Fruit fly (Drosophila melanogaster) whole organism, embryonic: ENCODE measurements around the gene Jarid2.
A peak's percentile ranks its signal among the peaks of the same experiment; 100 is the strongest.

Source experiments
- Ada2b ChIP-seq: fragments of 200-800 bp; sonication (Bioruptor generic); IDR thresholded peaks from 2 replicates; pipeline ENCODE4 v1.3.6; 2022; ENCODE audit warnings: missing biosample characterization, missing genetic modification characterization
- B-H1 ChIP-seq: fragments of 200-800 bp; sonication (Bioruptor generic); IDR thresholded peaks from 3 replicates; pipeline ENCODE4 v1.3.6; 2022; ENCODE audit warnings: missing biosample characterization, missing genetic modification characterization
- B-H2 ChIP-seq: fragments of 200-800 bp; sonication (Bioruptor generic); optimal IDR thresholded peaks from 2 replicates; lab custom pipeline; 2018; ENCODE audit warnings: missing biosample characterization, mild to moderate bottlenecking, missing genetic modification characterization
- Bdp1 ChIP-seq: fragments of 200-800 bp; sonication (Bioruptor generic); optimal IDR thresholded peaks from 3 replicates; lab custom pipeline; 2016; ENCODE audit warnings: missing biosample characterization, missing genetic modification characterization
- CG10147 ChIP-seq: fragments of 200-800 bp; sonication (Bioruptor generic); optimal IDR thresholded peaks from 2 replicates; lab custom pipeline; 2019; ENCODE audit warnings: missing biosample characterization, mild to moderate bottlenecking, missing genetic modification characterization, moderate library complexity
- CG11695 ChIP-seq: fragments of 200-800 bp; sonication (Bioruptor generic); IDR thresholded peaks from 3 replicates; pipeline ENCODE4 v1.3.6; 2022; ENCODE audit warnings: missing biosample characterization, missing genetic modification characterization
- CG12769 ChIP-seq: fragments of 200-800 bp; sonication (Bioruptor generic); optimal IDR thresholded peaks from 2 replicates; lab custom pipeline; 2019; ENCODE audit warnings: missing biosample characterization, mild to moderate bottlenecking, missing genetic modification characterization, moderate library complexity
- CG15514 ChIP-seq: fragments of 200-800 bp; sonication (Bioruptor generic); optimal IDR thresholded peaks from 3 replicates; lab custom pipeline; 2017; ENCODE audit warnings: missing biosample characterization, missing genetic modification characterization, mild to moderate bottlenecking, moderate library complexity, missing genetic modification reagents
- CG18476 ChIP-seq: fragments of 200-800 bp; sonication (Bioruptor generic); optimal IDR thresholded peaks from 2 replicates; lab custom pipeline; 2016; ENCODE audit warnings: missing biosample characterization, mild to moderate bottlenecking, missing genetic modification characterization
- CG2199 ChIP-seq: fragments of 200-800 bp; sonication (Bioruptor generic); IDR thresholded peaks from 3 replicates; pipeline ENCODE4 v1.3.6; 2022; ENCODE audit warnings: missing biosample characterization, missing genetic modification characterization
- CG2202 ChIP-seq: fragments of 200-800 bp; sonication (Bioruptor generic); optimal IDR thresholded peaks from 2 replicates; lab custom pipeline; 2018; ENCODE audit warnings: missing biosample characterization, mild to moderate bottlenecking, missing genetic modification characterization
- CG31441 ChIP-seq: fragments of 200-800 bp; sonication (Bioruptor generic); IDR thresholded peaks from 2 replicates; pipeline ENCODE4 v1.3.6; 2022; ENCODE audit warnings: missing biosample characterization, missing genetic modification characterization
- CG4424 ChIP-seq: fragments of 200-800 bp; sonication (Bioruptor generic); optimal IDR thresholded peaks from 3 replicates; lab custom pipeline; 2016; ENCODE audit warnings: missing biosample characterization, missing genetic modification characterization
- CG6683 ChIP-seq: fragments of 200-800 bp; sonication (Bioruptor generic); optimal IDR thresholded peaks from 2 replicates; lab custom pipeline; 2017; ENCODE audit warnings: missing biosample characterization, mild to moderate bottlenecking, missing genetic modification characterization, missing genetic modification reagents
- CG6791 ChIP-seq: fragments of 200-800 bp; sonication (Bioruptor generic); IDR thresholded peaks from 3 replicates; pipeline ENCODE4 v1.3.6; 2022; ENCODE audit warnings: missing biosample characterization, missing genetic modification characterization; ENCODE audit not compliant: partially characterized antibody
- CG7556 ChIP-seq: fragments of 200-800 bp; sonication (Bioruptor generic); optimal IDR thresholded peaks from 2 replicates; lab custom pipeline; 2017; ENCODE audit warnings: missing biosample characterization, mild to moderate bottlenecking, missing genetic modification characterization
- CG8765 ChIP-seq: fragments of 200-800 bp; sonication (Bioruptor generic); IDR thresholded peaks from 2 replicates; pipeline ENCODE4 v1.3.6; 2022; ENCODE audit warnings: missing biosample characterization, missing genetic modification characterization
- CG9797 ChIP-seq: fragments of 200-800 bp; sonication (Bioruptor generic); optimal IDR thresholded peaks from 3 replicates; lab custom pipeline; 2018; ENCODE audit warnings: missing biosample characterization, mild to moderate bottlenecking, missing genetic modification characterization
- Doc3 ChIP-seq: fragments of 200-800 bp; sonication (Bioruptor generic); IDR thresholded peaks from 3 replicates; pipeline ENCODE4 v1.3.6; 2022; ENCODE audit warnings: missing biosample characterization, missing genetic modification characterization; ENCODE audit not compliant: partially characterized antibody
- E2f2 ChIP-seq: fragments of 200-800 bp; sonication (Bioruptor generic); IDR thresholded peaks from 2 replicates; pipeline ENCODE4 v1.3.6; 2022; ENCODE audit warnings: missing biosample characterization, missing genetic modification characterization
- MESR4 ChIP-seq: fragments of 200-800 bp; sonication (Bioruptor generic); optimal IDR thresholded peaks from 2 replicates; lab custom pipeline; 2018; ENCODE audit warnings: missing biosample characterization, mild to moderate bottlenecking, missing genetic modification characterization, moderate library complexity
- NC2α ChIP-seq: fragments of 200-800 bp; sonication (Bioruptor generic); optimal IDR thresholded peaks from 2 replicates; lab custom pipeline; 2016; ENCODE audit warnings: missing biosample characterization, missing genetic modification characterization
- Spps ChIP-seq: fragments of 200-800 bp; sonication (Bioruptor generic); optimal IDR thresholded peaks from 2 replicates; lab custom pipeline; 2018; ENCODE audit warnings: missing biosample characterization, mild to moderate bottlenecking, missing genetic modification characterization
- Sry-β ChIP-seq: fragments of 200-800 bp; sonication (Bioruptor generic); optimal IDR thresholded peaks from 2 replicates; lab custom pipeline; 2018; ENCODE audit warnings: missing biosample characterization, mild to moderate bottlenecking, missing genetic modification characterization, moderate library complexity
- ac ChIP-seq: fragments of 200-800 bp; sonication (Bioruptor generic); optimal IDR thresholded peaks from 3 replicates; lab custom pipeline; 2017; ENCODE audit warnings: missing biosample characterization, mild to moderate bottlenecking, missing genetic modification characterization
- aop ChIP-seq: fragments of 200-800 bp; sonication (Bioruptor generic); IDR thresholded peaks from 2 replicates; pipeline ENCODE4 v1.3.6; 2022; ENCODE audit warnings: missing biosample characterization, missing genetic modification characterization
- cg ChIP-seq: fragments of 200-800 bp; sonication (Bioruptor generic); optimal IDR thresholded peaks from 3 replicates; lab custom pipeline; 2019; ENCODE audit warnings: missing biosample characterization, mild to moderate bottlenecking, missing genetic modification characterization, moderate library complexity
- dimm ChIP-seq: fragments of 200-800 bp; sonication (Bioruptor generic); IDR thresholded peaks from 2 replicates; pipeline ENCODE4 v1.3.6; 2022; ENCODE audit warnings: missing biosample characterization, missing genetic modification characterization
- dm ChIP-seq: fragments of 200-800 bp; sonication (Bioruptor generic); optimal IDR thresholded peaks from 3 replicates; lab custom pipeline; 2016; ENCODE audit warnings: missing biosample characterization, missing genetic modification characterization
- dmrt11E ChIP-seq: fragments of 200-800 bp; sonication (Bioruptor generic); optimal IDR thresholded peaks from 3 replicates; lab custom pipeline; 2018; ENCODE audit warnings: missing biosample characterization, mild to moderate bottlenecking, missing genetic modification characterization, moderate library complexity
- gfzf ChIP-seq: fragments of 200-800 bp; sonication (Bioruptor generic); optimal IDR thresholded peaks from 2 replicates; lab custom pipeline; 2016; ENCODE audit warnings: missing biosample characterization, mild to moderate bottlenecking, missing genetic modification characterization, moderate library complexity
- inv ChIP-seq: fragments of 200-800 bp; sonication (Bioruptor generic); IDR thresholded peaks from 2 replicates; pipeline ENCODE4 v1.3.6; 2022; ENCODE audit warnings: missing biosample characterization, missing genetic modification characterization; ENCODE audit not compliant: partially characterized antibody
- jigr1 ChIP-seq: fragments of 200-800 bp; sonication (Bioruptor generic); IDR thresholded peaks from 3 replicates; pipeline ENCODE4 v1.3.6; 2022; ENCODE audit warnings: missing biosample characterization, missing genetic modification characterization
- lilli ChIP-seq: fragments of 200-800 bp; sonication (Bioruptor generic); optimal IDR thresholded peaks from 3 replicates; lab custom pipeline; 2016; ENCODE audit warnings: missing biosample characterization, missing genetic modification characterization
- mam ChIP-seq: fragments of 200-800 bp; sonication (Bioruptor generic); optimal IDR thresholded peaks from 3 replicates; lab custom pipeline; 2016; ENCODE audit warnings: missing biosample characterization, missing genetic modification characterization
- nmo ChIP-seq: fragments of 200-800 bp; sonication (Bioruptor generic); optimal IDR thresholded peaks from 2 replicates; lab custom pipeline; 2018; ENCODE audit warnings: missing biosample characterization, mild to moderate bottlenecking, missing genetic modification characterization, moderate library complexity
- onecut ChIP-seq: fragments of 200-800 bp; sonication (Bioruptor generic); IDR thresholded peaks from 2 replicates; pipeline ENCODE4 v1.3.6; 2022; ENCODE audit warnings: missing biosample characterization, missing genetic modification characterization
- pan ChIP-seq, 4 experiments: fragments of >200 bp in 3 of 4; fragments of 200-800 bp in 1 of 4; sonication (Bioruptor generic) in 1 of 4; optimal IDR thresholded peaks in 3 of 4; IDR thresholded peaks in 1 of 4; 2 replicates each; pipeline versions ENCODE4 v1.3.6 to Lab custom; 2017 to 2022; ENCODE audit warnings: missing biosample characterization in 2 of 4, missing genetic modification characterization in 2 of 4, mixed read lengths in 1 of 4
- pita ChIP-seq: fragments of 200-800 bp; sonication (Bioruptor generic); optimal IDR thresholded peaks from 2 replicates; lab custom pipeline; 2017; ENCODE audit warnings: missing biosample characterization, mild to moderate bottlenecking, missing genetic modification characterization
- ranshi ChIP-seq: fragments of 200-800 bp; sonication (Bioruptor generic); IDR thresholded peaks from 2 replicates; pipeline ENCODE4 v1.3.6; 2022; ENCODE audit warnings: missing biosample characterization, missing genetic modification characterization
- repo ChIP-seq: fragments of 200-800 bp; sonication (Bioruptor generic); optimal IDR thresholded peaks from 2 replicates; lab custom pipeline; 2016; ENCODE audit warnings: missing biosample characterization, missing genetic modification characterization
- rib ChIP-seq: fragments of 200-800 bp; sonication (Bioruptor generic); IDR thresholded peaks from 2 replicates; pipeline ENCODE4 v1.3.6; 2022; ENCODE audit warnings: missing biosample characterization, missing genetic modification characterization
- row ChIP-seq: fragments of 200-800 bp; sonication (Bioruptor generic); IDR thresholded peaks from 3 replicates; pipeline ENCODE4 v1.3.6; 2022; ENCODE audit warnings: missing biosample characterization, missing genetic modification characterization
- salm ChIP-seq: fragments of 200-800 bp; sonication (Bioruptor generic); optimal IDR thresholded peaks from 2 replicates; lab custom pipeline; 2018; ENCODE audit warnings: missing biosample characterization, mild to moderate bottlenecking, missing genetic modification characterization
- tgo ChIP-seq: fragments of 200-800 bp; sonication (Bioruptor generic); IDR thresholded peaks from 3 replicates; pipeline ENCODE4 v1.3.6; 2022; ENCODE audit warnings: missing biosample characterization, missing genetic modification characterization
- tin ChIP-seq: fragments of 200-800 bp; sonication (Bioruptor generic); optimal IDR thresholded peaks from 3 replicates; lab custom pipeline; 2016; ENCODE audit warnings: missing biosample characterization, missing genetic modification characterization
- toy ChIP-seq: fragments of 200-800 bp; sonication (Bioruptor generic); IDR thresholded peaks from 2 replicates; pipeline ENCODE4 v1.3.6; 2022; ENCODE audit warnings: missing biosample characterization, missing genetic modification characterization
- tx ChIP-seq: fragments of 200-800 bp; sonication (Bioruptor generic); optimal IDR thresholded peaks from 2 replicates; lab custom pipeline; 2016; ENCODE audit warnings: missing biosample characterization, missing genetic modification characterization
- zen ChIP-seq: fragments of 200-800 bp; sonication (Bioruptor generic); optimal IDR thresholded peaks from 3 replicates; lab custom pipeline; 2018; ENCODE audit warnings: missing biosample characterization, mild to moderate bottlenecking, missing genetic modification characterization, moderate library complexity
- zfh1 ChIP-seq: fragments of 200-800 bp; sonication (Bioruptor generic); IDR thresholded peaks from 3 replicates; pipeline ENCODE4 v1.3.6; 2022; ENCODE audit warnings: missing biosample characterization, missing genetic modification characterization

Gene Jarid2

dm6 chr3L:9455819-9456388, 20.9 kb upstream of the Jarid2 start, which contains the start of the genes phol and CG3552 (continued):
- TF ChIP-seq B-H1 (GFP tag; lab: Robert Waterston, UW) (no peak), CG31441 (GFP tag; lab: Robert Waterston, UW) (no peak), B-H2 (peak; percentile 28), CG18476 (no peak), dimm (GFP tag; lab: Robert Waterston, UW) (no peak), CG11695 (GFP tag; lab: Robert Waterston, UW) (no peak), tx (GFP tag; lab: Kevin White, UChicago) (no peak), zen (tag; lab: Kevin White, UChicago) (no peak), tin (GFP tag; lab: Kevin White, UChicago) (no peak), CG9797 (GFP tag; lab: Kevin White, UChicago) (peak; percentile 44), salm (tag; lab: Kevin White, UChicago) (no peak), aop (GFP tag; lab: Robert Waterston, UW) (no peak), Ada2b (GFP tag; lab: Robert Waterston, UW) (no peak), CG12769 (tag; lab: Kevin White, UChicago) (peak; percentile 10), lilli (GFP tag; lab: Kevin White, UChicago) (peak; percentile 24), CG6791 (GFP tag; lab: Robert Waterston, UW) (peak; percentile 27; the same call in 2 of the 3 replicates), E2f2 (GFP tag; lab: Robert Waterston, UW) (peak; percentile 66), pan (optimal IDR thresholded peaks at IDR 0.05; lab: Kevin White, UChicago) (no peak), pan (GFP tag; optimal IDR thresholded peaks at IDR 0.05 in 1 of 2, IDR thresholded peaks at IDR 0.05 in 1 of 2) (no peak), cg (GFP tag; lab: Kevin White, UChicago) (peak; percentile 85), repo (GFP tag; lab: Kevin White, UChicago) (no peak), onecut (GFP tag; lab: Robert Waterston, UW) (no peak), dm (peak; percentile 68), NC2α (GFP tag; lab: Kevin White, UChicago) (no peak), CG2202 (tag; lab: Kevin White, UChicago) (no peak), CG15514 (GFP tag; lab: Kevin White, UChicago) (peak; percentile 54), nmo (GFP tag; lab: Kevin White, UChicago) (peak; percentile 30), toy (GFP tag; lab: Robert Waterston, UW) (no peak), ranshi (GFP tag; lab: Robert Waterston, UW) (no peak), CG6683 (no peak), inv (GFP tag; lab: Robert Waterston, UW) (peak; percentile 39), tgo (GFP tag; lab: Robert Waterston, UW) (no peak), MESR4 (GFP tag; lab: Kevin White, UChicago) (peak; percentile 88), CG7556 (GFP tag; lab: Kevin White, UChicago) (no peak), pita (GFP tag; lab: Kevin White, UChicago) (no peak), Bdp1 (GFP tag; lab: Kevin White, UChicago) (no peak), CG10147 (no peak), CG4424 (GFP tag; lab: Kevin White, UChicago) (no peak), mam (peak; percentile 13), CG2199 (GFP tag; lab: Robert Waterston, UW) (no peak), Doc3 (GFP tag; lab: Robert Waterston, UW) (0 out of 3 replicates have a peak, but pooled peaks have one; percentile 46), dmrt11E (tag; lab: Kevin White, UChicago) (no peak), gfzf (peak; percentile 51), row (GFP tag; lab: Robert Waterston, UW) (peak; percentile 35; the same call in 1 of the 3 replicates), ac (no peak), CG8765 (GFP tag; lab: Robert Waterston, UW) (no peak), jigr1 (no peak), Sry-β (GFP tag; lab: Kevin White, UChicago) (peak; percentile 42), zfh1 (GFP tag; lab: Robert Waterston, UW) (no peak), Spps (tag; lab: Kevin White, UChicago) (no peak), rib (GFP tag; lab: Robert Waterston, UW) (no peak)
